Fruit fly (Drosophila melanogaster): ENCODE data around the gene firl.

- no peak for TF ChIP-seq CG8478 (optimal IDR thresholded peaks at IDR 0.05)
- TF ChIP-seq CTCF (optimal IDR thresholded peaks at IDR 0.05): no peak
These were observed 47.6 kb upstream of the firl start, which contains the start of gene CG17211 for dm6 chr2L:12114159-12114558.

Measured in S2 (cell line).